Worm (Caenorhabditis elegans): ENCODE measurements around the gene Y55D5A.4.
A peak's percentile ranks its signal among the peaks of the same experiment; 100 is the strongest.

DNA sequence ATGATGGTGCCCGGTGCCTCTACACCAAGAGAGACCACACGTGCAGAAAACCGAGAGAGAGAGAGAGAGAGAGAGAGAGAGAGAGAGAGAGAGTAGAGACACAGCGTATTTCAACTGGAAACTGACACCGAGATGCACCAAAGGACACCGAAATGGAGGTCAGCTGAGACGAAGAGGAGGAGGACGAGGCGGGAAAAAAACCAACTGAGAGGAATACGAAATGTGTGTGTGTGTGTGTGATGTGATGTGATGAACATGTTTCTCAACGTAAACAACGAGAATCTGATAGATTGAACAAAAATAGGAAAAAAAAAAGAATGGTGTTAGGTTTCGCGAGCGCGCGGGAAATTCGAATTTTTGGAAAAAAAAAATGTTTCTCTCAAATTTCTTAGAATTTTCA, 47.5 kb upstream of the Y55D5A.4 start:
- TF ChIP-seq tbx-2 (tag; optimal IDR thresholded peaks at IDR 0.05) (peak; percentile 50), nhr-77 (tag; optimal IDR thresholded peaks at IDR 0.05) (no peak), lin-15B (tag; optimal IDR thresholded peaks at IDR 0.05) (peak; percentile 20), nhr-11 (tag; optimal IDR thresholded peaks at IDR 0.05) (no peak), nhr-19 (GFP tag; conservative IDR thresholded peaks at IDR 0.05) (peak; percentile 59), nhr-71 (tag; optimal IDR thresholded peaks at IDR 0.05) (peak; percentile 82), ama-1 (optimal IDR thresholded peaks at IDR 0.05) (no peak), jun-1 (tag; optimal IDR thresholded peaks at IDR 0.05) (no peak), fkh-8 (tag; optimal IDR thresholded peaks at IDR 0.05) (peak; percentile 29), aly-2 (tag; optimal IDR thresholded peaks at IDR 0.05) (no peak), xbp-1 (tag; optimal IDR thresholded peaks at IDR 0.05) (peak; percentile 42), blmp-1 (tag; optimal IDR thresholded peaks at IDR 0.05) (no peak), pag-3 (tag; optimal IDR thresholded peaks at IDR 0.05; ENCODE audit: borderline replicate concordance, insufficient read depth) (no peak)

All from whole organism, L1 larva.